Worm (Caenorhabditis elegans): ENCODE data around the gene T27E4.1.

DNA sequence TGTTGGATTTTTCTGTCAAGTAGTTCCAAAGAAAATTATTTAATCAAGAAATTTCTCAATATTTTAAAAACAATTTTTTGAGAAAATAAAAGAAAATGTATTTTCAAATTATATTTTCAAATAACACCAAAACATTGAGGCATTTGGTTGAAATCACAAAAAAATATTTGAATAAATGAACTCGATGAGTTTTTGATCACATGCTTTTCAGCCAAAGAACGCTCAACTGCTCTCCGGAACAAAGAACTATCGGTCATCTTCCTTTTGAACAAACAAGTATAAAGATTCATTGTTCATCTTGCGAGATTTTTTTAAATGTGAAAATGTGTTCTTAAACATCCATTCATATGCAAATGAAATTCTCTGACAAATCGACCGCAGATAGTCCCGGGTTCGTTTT, 2.8 kb downstream of the T27E4.1 start:
- TF ChIP-seq dao-5 (tag; optimal IDR thresholded peaks at IDR 0.05) (no peak), him-1 (tag; optimal IDR thresholded peaks at IDR 0.05) (no peak)
